Worm (Caenorhabditis elegans) whole organism, late embryonic: ENCODE results near the gene M162.7.

Experiments used
- C38D4.7 ChIP-seq: fragments of 200-800 bp; sonication (Bioruptor generic); optimal IDR thresholded peaks from 2 replicates; lab custom pipeline; 2018; ENCODE audit warnings: mild to moderate bottlenecking, missing genetic modification characterization, moderate library complexity, missing compliant biosample characterization
- K02D7.2 ChIP-seq: sonication (generic microtip); optimal IDR thresholded peaks from 2 replicates; lab custom pipeline; 2017; ENCODE audit warnings: mild to moderate bottlenecking, missing genetic modification characterization, missing compliant biosample characterization
- T23F11.4 ChIP-seq: fragments of 200-800 bp; sonication (Bioruptor generic); optimal IDR thresholded peaks from 2 replicates; lab custom pipeline; 2018; ENCODE audit warnings: mild to moderate bottlenecking, missing genetic modification characterization, missing compliant biosample characterization
- ama-1 ChIP-seq: fragments of 150-350 bp; optimal IDR thresholded peaks from 2 replicates; lab custom pipeline; 2014
- ceh-14 ChIP-seq: sonication (generic microtip); optimal IDR thresholded peaks from 2 replicates; lab custom pipeline; 2016; ENCODE audit warnings: missing genotype, missing genetic modification characterization, missing compliant biosample characterization
- ceh-24 ChIP-seq: sonication (generic microtip); optimal IDR thresholded peaks from 2 replicates; lab custom pipeline; 2016; ENCODE audit warnings: mild to moderate bottlenecking, missing genetic modification characterization, missing compliant biosample characterization
- ceh-34 ChIP-seq: sonication (generic microtip); optimal IDR thresholded peaks from 2 replicates; lab custom pipeline; 2016; ENCODE audit warnings: mild to moderate bottlenecking, missing genetic modification characterization, missing compliant biosample characterization
- ceh-45 ChIP-seq: fragments of 200-800 bp; sonication (Bioruptor generic); IDR thresholded peaks from 2 replicates; pipeline ENCODE4 v1.3.6; 2022; ENCODE audit warnings: missing genetic modification reagents, missing genetic modification characterization, missing compliant biosample characterization
- ceh-9 ChIP-seq: sonication (generic microtip); optimal IDR thresholded peaks from 2 replicates; lab custom pipeline; 2016; ENCODE audit warnings: mild to moderate bottlenecking, missing genetic modification characterization, inconsistent platforms, missing compliant biosample characterization
- che-1 ChIP-seq: sonication (generic microtip); optimal IDR thresholded peaks from 2 replicates; lab custom pipeline; 2016; ENCODE audit warnings: mild to moderate bottlenecking, missing genetic modification characterization, missing compliant biosample characterization
- dmd-4 ChIP-seq: sonication (generic microtip); optimal IDR thresholded peaks from 2 replicates; lab custom pipeline; 2016; ENCODE audit warnings: borderline replicate concordance, missing genetic modification characterization, missing compliant biosample characterization
- dve-1 ChIP-seq: sonication (generic microtip); optimal IDR thresholded peaks from 2 replicates; lab custom pipeline; 2017; ENCODE audit warnings: antibody characterized with exemption, mild to moderate bottlenecking, missing genetic modification characterization, missing compliant biosample characterization
- elt-2 ChIP-seq: sonication (generic microtip); optimal IDR thresholded peaks from 2 replicates; lab custom pipeline; 2016; ENCODE audit warnings: missing genetic modification reagents, missing genetic modification characterization, missing compliant biosample characterization
- elt-4 ChIP-seq: sonication (generic microtip); optimal IDR thresholded peaks from 2 replicates; lab custom pipeline; 2016; ENCODE audit warnings: missing genetic modification characterization, missing compliant biosample characterization
- ets-4 ChIP-seq: sonication (generic microtip); optimal IDR thresholded peaks from 2 replicates; lab custom pipeline; 2016; ENCODE audit warnings: missing genetic modification characterization, missing compliant biosample characterization
- fax-1 ChIP-seq: sonication (generic microtip); optimal IDR thresholded peaks from 2 replicates; lab custom pipeline; 2016; ENCODE audit warnings: missing genotype, missing genetic modification characterization, missing compliant biosample characterization
- fkh-10 ChIP-seq: fragments of 150-350 bp; optimal IDR thresholded peaks from 2 replicates; lab custom pipeline; 2014; ENCODE audit warnings: missing biosample characterization, missing genetic modification reagents, missing genetic modification characterization
- hlh-13 ChIP-seq: fragments of 200-800 bp; sonication (Bioruptor generic); optimal IDR thresholded peaks from 2 replicates; lab custom pipeline; 2018; ENCODE audit warnings: mild to moderate bottlenecking, missing genetic modification characterization, missing compliant biosample characterization
- hlh-15 ChIP-seq: sonication (generic microtip); optimal IDR thresholded peaks from 2 replicates; lab custom pipeline; 2016; ENCODE audit warnings: missing genetic modification characterization, missing compliant biosample characterization
- hlh-6 ChIP-seq: sonication (generic microtip); optimal IDR thresholded peaks from 2 replicates; lab custom pipeline; 2016; ENCODE audit warnings: missing genotype, missing genetic modification characterization, missing compliant biosample characterization
- lim-6 ChIP-seq: sonication (generic microtip); optimal IDR thresholded peaks from 2 replicates; lab custom pipeline; 2016; ENCODE audit warnings: missing genetic modification characterization, missing compliant biosample characterization
- mec-3 ChIP-seq: sonication (generic microtip); optimal IDR thresholded peaks from 2 replicates; lab custom pipeline; 2016; ENCODE audit warnings: borderline replicate concordance, missing genetic modification characterization, missing compliant biosample characterization
- nhr-11 ChIP-seq: fragments of 150-350 bp; optimal IDR thresholded peaks from 2 replicates; lab custom pipeline; 2014; ENCODE audit warnings: missing biosample characterization, missing genetic modification characterization
- nhr-232 ChIP-seq: sonication (generic microtip); optimal IDR thresholded peaks from 2 replicates; lab custom pipeline; 2016; ENCODE audit warnings: missing genetic modification characterization, missing compliant biosample characterization
- npax-4 ChIP-seq: sonication (generic microtip); optimal IDR thresholded peaks from 2 replicates; lab custom pipeline; 2016; ENCODE audit warnings: missing genetic modification characterization, missing compliant biosample characterization
- pag-3 ChIP-seq: sonication (generic microtip); optimal IDR thresholded peaks from 2 replicates; lab custom pipeline; 2016; ENCODE audit warnings: missing compliant biosample characterization, missing genetic modification characterization, borderline replicate concordance
- pax-1 ChIP-seq: fragments of 150-350 bp; optimal IDR thresholded peaks from 2 replicates; lab custom pipeline; 2014; ENCODE audit warnings: missing biosample characterization, missing genetic modification characterization
- pha-2 ChIP-seq: sonication (generic microtip); optimal IDR thresholded peaks from 2 replicates; lab custom pipeline; 2017; ENCODE audit warnings: mild to moderate bottlenecking, missing genetic modification characterization, missing compliant biosample characterization
- pqm-1 ChIP-seq: sonication (generic microtip); optimal IDR thresholded peaks from 2 replicates; lab custom pipeline; 2016; ENCODE audit warnings: missing genetic modification characterization, missing compliant biosample characterization
- pros-1 ChIP-seq: fragments of 150-350 bp; optimal IDR thresholded peaks from 2 replicates; lab custom pipeline; 2014; ENCODE audit warnings: missing biosample characterization, missing genetic modification reagents, missing genetic modification characterization
- ref-2 ChIP-seq: sonication (generic microtip); optimal IDR thresholded peaks from 2 replicates; lab custom pipeline; 2016; ENCODE audit warnings: missing genetic modification characterization, missing compliant biosample characterization
- sdc-2 ChIP-seq: sonication (generic microtip); optimal IDR thresholded peaks from 2 replicates; lab custom pipeline; 2016; ENCODE audit warnings: missing genotype, missing genetic modification characterization, missing compliant biosample characterization
- sox-2 ChIP-seq: fragments of 200-800 bp; sonication (Bioruptor generic); IDR thresholded peaks from 2 replicates; pipeline ENCODE4 v1.3.6; 2022; ENCODE audit warnings: missing genetic modification reagents, missing genetic modification characterization, missing compliant biosample characterization
- sox-4 ChIP-seq: sonication (generic microtip); optimal IDR thresholded peaks from 2 replicates; lab custom pipeline; 2017; ENCODE audit warnings: mild to moderate bottlenecking, missing genetic modification characterization, inconsistent platforms, missing compliant biosample characterization
- syd-9 ChIP-seq: sonication (generic microtip); optimal IDR thresholded peaks from 2 replicates; lab custom pipeline; 2016; ENCODE audit warnings: mild to moderate bottlenecking, missing genetic modification characterization, moderate library complexity, missing compliant biosample characterization
- tbx-2 ChIP-seq: sonication (generic microtip); optimal IDR thresholded peaks from 2 replicates; lab custom pipeline; 2016; ENCODE audit warnings: missing genetic modification characterization, missing compliant biosample characterization
- unc-3 ChIP-seq, 2 experiments: fragments of 200-800 bp in 1 of 2; sonication (Bioruptor generic) in 1 of 2; sonication (generic microtip) in 1 of 2; conservative IDR thresholded peaks in 1 of 2; optimal IDR thresholded peaks in 1 of 2; 2 replicates each; pipeline versions ENCODE4 v1.3.6 to Lab custom; 2016 to 2022; ENCODE audit warnings: missing compliant biosample characterization in 2 of 2, missing genetic modification characterization in 2 of 2, missing genetic modification reagents in 1 of 2
- unc-42 ChIP-seq: sonication (generic microtip); optimal IDR thresholded peaks from 2 replicates; lab custom pipeline; 2016; ENCODE audit warnings: missing genotype, missing genetic modification characterization, missing compliant biosample characterization
- unc-86 ChIP-seq: sonication (generic microtip); optimal IDR thresholded peaks from 2 replicates; lab custom pipeline; 2016; ENCODE audit warnings: missing genetic modification characterization, missing compliant biosample characterization
- zip-5 ChIP-seq: sonication (generic microtip); optimal IDR thresholded peaks from 2 replicates; lab custom pipeline; 2016; ENCODE audit warnings: missing genetic modification characterization, missing compliant biosample characterization
- ztf-16 ChIP-seq: sonication (generic microtip); optimal IDR thresholded peaks from 2 replicates; lab custom pipeline; 2017; ENCODE audit warnings: missing genetic modification characterization, missing compliant biosample characterization

M162.7 gene

ce11 chrV:19747144-19747543 lies 47.7 kb downstream of the M162.7 start:
- TF ChIP-seq pqm-1 (no peak), unc-42 (tag; lab: Kevin White, UChicago) (no peak), elt-4 (tag; lab: Kevin White, UChicago) (no peak), dve-1 (peak; percentile 99), hlh-13 (GFP tag; lab: Kevin White, UChicago) (no peak)
- TF ChIP-seq, all 69 proteins: peak for 1

ce11 chrV:19745852-19746251 lies 49.0 kb downstream of the M162.7 start, which contains the start of gene W04E12.5:
Gene W04E12.5, plus strand, starts transcription at chrV:19746152.
- TF ChIP-seq hlh-13 (GFP tag; lab: Kevin White, UChicago), result no peak
- TF ChIP-seq sox-4 (tag; lab: Kevin White, UChicago), result no peak
- TF ChIP-seq fax-1, result no peak
- TF ChIP-seq npax-4, result no peak
- no peak for TF ChIP-seq hlh-15 (tag; lab: Kevin White, UChicago)
- TF ChIP-seq C38D4.7, result no peak

- TF ChIP-seq K02D7.2 (tag; lab: Kevin White, UChicago) (no peak), dmd-4 (tag; lab: Kevin White, UChicago) (no peak), nhr-232 (tag; lab: Kevin White, UChicago) (no peak), pha-2 (no peak), sox-4 (tag; lab: Kevin White, UChicago) (no peak), hlh-6 (tag; lab: Kevin White, UChicago) (no peak), lim-6 (tag; lab: Kevin White, UChicago) (no peak), pax-1 (tag; lab: Kevin White, UChicago) (no peak), syd-9 (no peak), ceh-24 (tag; lab: Kevin White, UChicago) (no peak), sox-2 (GFP tag; lab: Robert Waterston, UW) (no peak), ref-2 (no peak), pag-3 (tag; lab: Kevin White, UChicago) (no peak), ets-4 (tag; lab: Kevin White, UChicago) (no peak), ama-1 (lab: Kevin White, UChicago) (no peak), ceh-45 (GFP tag; lab: Robert Waterston, UW) (no peak), ceh-14 (no peak), elt-4 (tag; lab: Kevin White, UChicago) (no peak), ceh-9 (tag; lab: Kevin White, UChicago) (no peak), unc-3 (GFP tag; conservative IDR thresholded peaks at IDR 0.05; lab: Robert Waterston, UW) (no peak), unc-3 (tag; optimal IDR thresholded peaks at IDR 0.05; lab: Kevin White, UChicago) (no peak)
These were observed 50.6 kb downstream of the M162.7 start for ce11 chrV:19744210-19744609.

ce11 chrV:19743794-19744193 lies 51.0 kb downstream of the M162.7 start:
- no peak for TF ChIP-seq fkh-10 (GFP tag; lab: Kevin White, UChicago)
- no peak for TF ChIP-seq mec-3 (tag; lab: Kevin White, UChicago)
- no peak for TF ChIP-seq pqm-1
- no peak for TF ChIP-seq npax-4
- TF ChIP-seq pros-1, result no peak
- no peak for TF ChIP-seq syd-9
- TF ChIP-seq tbx-2 (tag; lab: Kevin White, UChicago), result no peak
- TF ChIP-seq sdc-2 (tag; lab: Kevin White, UChicago), result no peak
- TF ChIP-seq nhr-11 (tag; lab: Kevin White, UChicago), result no peak
- no peak for TF ChIP-seq ref-2
- no peak for TF ChIP-seq unc-42 (tag; lab: Kevin White, UChicago)
- no peak for TF ChIP-seq hlh-13 (GFP tag; lab: Kevin White, UChicago)
- no peak for TF ChIP-seq sox-4 (tag; lab: Kevin White, UChicago)
- no peak for TF ChIP-seq pha-2
- TF ChIP-seq T23F11.4 (GFP tag; lab: Kevin White, UChicago), result no peak

- TF ChIP-seq pag-3 (tag; lab: Kevin White, UChicago), result no peak
- TF ChIP-seq syd-9, result no peak
- no peak for TF ChIP-seq mec-3 (tag; lab: Kevin White, UChicago)
- no peak for TF ChIP-seq lim-6 (tag; lab: Kevin White, UChicago)
- no peak for TF ChIP-seq zip-5 (tag; lab: Kevin White, UChicago)
- TF ChIP-seq tbx-2 (tag; lab: Kevin White, UChicago), result no peak
- no peak for TF ChIP-seq che-1 (tag; lab: Kevin White, UChicago)
- TF ChIP-seq elt-2 (tag; lab: Kevin White, UChicago), result no peak
- TF ChIP-seq sox-4 (tag; lab: Kevin White, UChicago), result no peak
- no peak for TF ChIP-seq npax-4
- no peak for TF ChIP-seq ceh-9 (tag; lab: Kevin White, UChicago)
- TF ChIP-seq hlh-13 (GFP tag; lab: Kevin White, UChicago), result no peak
- TF ChIP-seq K02D7.2 (tag; lab: Kevin White, UChicago), result no peak
- TF ChIP-seq ceh-34 (tag; lab: Kevin White, UChicago), result no peak
- TF ChIP-seq T23F11.4 (GFP tag; lab: Kevin White, UChicago), result no peak
- no peak for TF ChIP-seq pax-1 (tag; lab: Kevin White, UChicago)
- TF ChIP-seq ztf-16 (tag; lab: Kevin White, UChicago), result no peak
- TF ChIP-seq unc-86 (tag; lab: Kevin White, UChicago), result no peak
- TF ChIP-seq, all 69 proteins: peak for 0
These were observed 51.5 kb downstream of the M162.7 start, which contains the start of gene W04E12.4 for ce11 chrV:19743305-19743704. Gene W04E12.4, plus strand, starts transcription at chrV:19743605.
